1 worm cellular context compared by ENCODE assay signal in genomic region chrIII:887874-888299, ce11.
TF ChIP-seq lines count a peak whose summit lies in the region.

No protein-coding gene starts in this region.

TF ChIP-seq in whole organism, L1 larva, 84 proteins besides CTCF, POLR2A, EP300 and RAD21 (continued from another document):
- peak; percentile 59 for TF ChIP-seq mep-1 (tag; optimal IDR thresholded peaks at IDR 0.05; lab: Kevin White, UChicago)
- TF ChIP-seq blmp-1 (tag; optimal IDR thresholded peaks at IDR 0.05; lab: Kevin White, UChicago): peak; percentile 97
- no peak for TF ChIP-seq aha-1 (tag; optimal IDR thresholded peaks at IDR 0.05; lab: Kevin White, UChicago)
- TF ChIP-seq nhr-28 (tag; optimal IDR thresholded peaks at IDR 0.05; lab: Kevin White, UChicago): no peak
- TF ChIP-seq egl-27 (tag; optimal IDR thresholded peaks at IDR 0.05; lab: Kevin White, UChicago): no peak
- no peak for TF ChIP-seq ceh-8 (GFP tag; optimal IDR thresholded peaks at IDR 0.05; lab: Kevin White, UChicago)
- TF ChIP-seq efl-1 (optimal IDR thresholded peaks at IDR 0.05; lab: Kevin White, UChicago): peak; percentile 63 to 74
- peak; percentile 12 to 93 for TF ChIP-seq efl-1 (GFP tag; optimal IDR thresholded peaks at IDR 0.05 in 1 of 2; lab: Kevin White, UChicago)
- TF ChIP-seq nhr-84 (tag; optimal IDR thresholded peaks at IDR 0.05; lab: Kevin White, UChicago): no peak
- no peak for TF ChIP-seq alr-1 (tag; optimal IDR thresholded peaks at IDR 0.05; lab: Kevin White, UChicago; ENCODE audit: borderline replicate concordance)
- peak; percentile 26 for TF ChIP-seq lin-15B (tag; optimal IDR thresholded peaks at IDR 0.05; lab: Kevin White, UChicago)
- no peak for TF ChIP-seq sup-37 (GFP tag; optimal IDR thresholded peaks at IDR 0.05; lab: Kevin White, UChicago)
- TF ChIP-seq nhr-85 (tag; lab: Kevin White, UChicago): peak; percentile 84
- no peak for TF ChIP-seq snpc-4 (tag; optimal IDR thresholded peaks at IDR 0.05; lab: Kevin White, UChicago)
- no peak for TF ChIP-seq unc-62 (GFP tag; optimal IDR thresholded peaks at IDR 0.05; lab: Kevin White, UChicago)
- no peak for TF ChIP-seq vab-15 (tag; optimal IDR thresholded peaks at IDR 0.05; lab: Kevin White, UChicago)
- peak; percentile 84 for TF ChIP-seq nhr-47 (tag; optimal IDR thresholded peaks at IDR 0.05; lab: Kevin White, UChicago)
- peak; percentile 38 to 65 (median 62) for TF ChIP-seq ceh-82 (tag; optimal IDR thresholded peaks at IDR 0.05; lab: Kevin White, UChicago)
- TF ChIP-seq C34B4.2 (tag; optimal IDR thresholded peaks at IDR 0.05; lab: Kevin White, UChicago): no peak
- TF ChIP-seq fkh-8 (tag; optimal IDR thresholded peaks at IDR 0.05; lab: Kevin White, UChicago): peak; percentile 90
- peak; percentile 86 for TF ChIP-seq swsn-7 (tag; optimal IDR thresholded peaks at IDR 0.05; lab: Kevin White, UChicago)
- TF ChIP-seq tbx-2 (tag; optimal IDR thresholded peaks at IDR 0.05; lab: Kevin White, UChicago): peak; percentile 77
- TF ChIP-seq ztf-11 (tag; optimal IDR thresholded peaks at IDR 0.05; lab: Kevin White, UChicago): peak in 1 of 2 experiments; percentile 60
- TF ChIP-seq sptf-1 (tag; optimal IDR thresholded peaks at IDR 0.05; lab: Kevin White, UChicago): no peak
